Fruit fly (Drosophila melanogaster) whole organism, embryonic: ENCODE results near the gene Cad89D.

Source experiments
- Bgb ChIP-seq: fragments of 200-800 bp; sonication (Bioruptor generic); IDR thresholded peaks from 2 replicates; pipeline ENCODE4 v1.3.6; 2022; ENCODE audit warnings: missing biosample characterization, missing genetic modification characterization; ENCODE audit not compliant: partially characterized antibody
- CG10321 ChIP-seq: fragments of 200-800 bp; sonication (Bioruptor generic); IDR thresholded peaks from 2 replicates; pipeline ENCODE4 v1.3.6; 2022; ENCODE audit warnings: missing biosample characterization, missing genetic modification characterization
- CG11247 ChIP-seq: fragments of 200-800 bp; sonication (Bioruptor generic); IDR thresholded peaks from 2 replicates; pipeline ENCODE4 v1.3.6; 2022; ENCODE audit warnings: missing biosample characterization, missing genetic modification characterization
- CG12219 ChIP-seq: fragments of 200-800 bp; sonication (Bioruptor generic); optimal IDR thresholded peaks from 3 replicates; lab custom pipeline; 2018; ENCODE audit warnings: missing biosample characterization, mild to moderate bottlenecking, missing genetic modification characterization
- CG1233 ChIP-seq: fragments of 200-800 bp; sonication (Bioruptor generic); optimal IDR thresholded peaks from 4 replicates; lab custom pipeline; 2018; ENCODE audit warnings: missing biosample characterization, mild to moderate bottlenecking, missing genetic modification characterization
- CG13624 ChIP-seq: fragments of 200-800 bp; sonication (Bioruptor generic); optimal IDR thresholded peaks from 2 replicates; lab custom pipeline; 2016; ENCODE audit warnings: missing biosample characterization, missing genetic modification characterization
- CG14050 ChIP-seq: fragments of 200-800 bp; sonication (Bioruptor generic); IDR thresholded peaks from 3 replicates; pipeline ENCODE4 v1.3.6; 2022; ENCODE audit warnings: missing biosample characterization, missing genetic modification characterization
- CG15601 ChIP-seq: fragments of 200-800 bp; sonication (Bioruptor generic); optimal IDR thresholded peaks from 3 replicates; lab custom pipeline; 2019; ENCODE audit warnings: missing biosample characterization, mild to moderate bottlenecking, missing genetic modification characterization, moderate library complexity
- CG1603 ChIP-seq: fragments of 200-800 bp; sonication (Bioruptor generic); optimal IDR thresholded peaks from 2 replicates; lab custom pipeline; 2019; ENCODE audit warnings: missing biosample characterization, mild to moderate bottlenecking, missing genetic modification characterization, moderate library complexity
- CG17912 ChIP-seq: fragments of 200-800 bp; sonication (Bioruptor generic); optimal IDR thresholded peaks from 2 replicates; lab custom pipeline; 2018; ENCODE audit warnings: missing biosample characterization, mild to moderate bottlenecking, missing genetic modification characterization
- CG18011 ChIP-seq: fragments of 200-800 bp; sonication (Bioruptor generic); optimal IDR thresholded peaks from 2 replicates; lab custom pipeline; 2017; ENCODE audit warnings: missing biosample characterization, missing genetic modification characterization, mild to moderate bottlenecking, moderate library complexity, missing genotype
- CG4360 ChIP-seq: fragments of 200-800 bp; sonication (Bioruptor generic); IDR thresholded peaks from 2 replicates; pipeline ENCODE4 v1.3.6; 2022; ENCODE audit warnings: missing biosample characterization, missing genetic modification characterization
- CG4617 ChIP-seq: fragments of 200-800 bp; sonication (Bioruptor generic); optimal IDR thresholded peaks from 3 replicates; lab custom pipeline; 2016; ENCODE audit warnings: missing biosample characterization, missing genetic modification characterization, borderline replicate concordance
- CG6813 ChIP-seq: fragments of 200-800 bp; sonication (Bioruptor generic); optimal IDR thresholded peaks from 2 replicates; lab custom pipeline; 2017; ENCODE audit warnings: missing biosample characterization, missing genetic modification characterization, mild to moderate bottlenecking, moderate library complexity, missing genetic modification reagents
- CG8290 ChIP-seq, 3 experiments: fragments of 200-800 bp; sonication (Bioruptor generic); optimal IDR thresholded peaks; 2 replicates each; lab custom pipeline; 2016 to 2019; ENCODE audit warnings: missing biosample characterization in 3 of 3, missing genetic modification characterization in 3 of 3, mild to moderate bottlenecking in 2 of 3, moderate library complexity in 1 of 3
- CG8388 ChIP-seq: fragments of 200-800 bp; sonication (Bioruptor generic); optimal IDR thresholded peaks from 2 replicates; lab custom pipeline; 2019; ENCODE audit warnings: missing biosample characterization, mild to moderate bottlenecking, missing genetic modification characterization, moderate library complexity
- CG8765 ChIP-seq: fragments of 200-800 bp; sonication (Bioruptor generic); IDR thresholded peaks from 2 replicates; pipeline ENCODE4 v1.3.6; 2022; ENCODE audit warnings: missing biosample characterization, missing genetic modification characterization
- D19A ChIP-seq: fragments of 200-800 bp; optimal IDR thresholded peaks from 3 replicates; lab custom pipeline; 2019; ENCODE audit warnings: missing biosample characterization, mild to moderate bottlenecking, missing genetic modification characterization, moderate library complexity
- E2f1 ChIP-seq: fragments of 200-800 bp; sonication (Bioruptor generic); IDR thresholded peaks from 2 replicates; pipeline ENCODE4 v1.3.6; 2022; ENCODE audit warnings: missing biosample characterization, missing genetic modification characterization
- Fer1 ChIP-seq: fragments of 200-800 bp; sonication (Bioruptor generic); optimal IDR thresholded peaks from 2 replicates; lab custom pipeline; 2017; ENCODE audit warnings: missing biosample characterization, mild to moderate bottlenecking, missing genetic modification characterization
- GATAe ChIP-seq: fragments of 200-800 bp; sonication (Bioruptor generic); conservative IDR thresholded peaks from 2 replicates; pipeline ENCODE4 v1.3.6; 2022; ENCODE audit warnings: missing biosample characterization, missing genetic modification characterization
- Hmr ChIP-seq: fragments of 200-800 bp; sonication (Bioruptor generic); optimal IDR thresholded peaks from 3 replicates; lab custom pipeline; 2017; ENCODE audit warnings: mild to moderate bottlenecking, missing biosample characterization, missing genetic modification reagents, missing genetic modification characterization
- Hr51 ChIP-seq, 2 experiments: fragments of 200-800 bp; sonication (Bioruptor generic); optimal IDR thresholded peaks; 2 replicates in 1 of 2; 3 replicates in 1 of 2; lab custom pipeline; 2016 to 2018; ENCODE audit warnings: missing biosample characterization in 2 of 2, missing genetic modification characterization in 2 of 2, mild to moderate bottlenecking in 1 of 2, moderate library complexity in 1 of 2
- Kr ChIP-seq: fragments of 200-800 bp; sonication (Bioruptor generic); optimal IDR thresholded peaks from 2 replicates; lab custom pipeline; 2017; ENCODE audit warnings: missing biosample characterization, mild to moderate bottlenecking, missing genetic modification characterization
- Lim3 ChIP-seq: fragments of 200-800 bp; sonication (Bioruptor generic); IDR thresholded peaks from 2 replicates; pipeline ENCODE4 v1.3.6; 2022; ENCODE audit warnings: missing biosample characterization, missing genetic modification characterization
- MESR4 ChIP-seq: fragments of 200-800 bp; sonication (Bioruptor generic); optimal IDR thresholded peaks from 2 replicates; lab custom pipeline; 2018; ENCODE audit warnings: missing biosample characterization, mild to moderate bottlenecking, missing genetic modification characterization, moderate library complexity
- Med ChIP-seq: fragments of 200-800 bp; sonication (Bioruptor generic); peaks from one replicate; lab custom pipeline; 2016; ENCODE audit warnings: missing biosample characterization, missing genetic modification characterization, mild to moderate bottlenecking, inconsistent platforms, moderate library complexity
- Sin3A ChIP-seq: fragments of >200 bp; optimal IDR thresholded peaks from 2 replicates; lab custom pipeline; 2018
- Ssrp ChIP-seq: fragments of 200-800 bp; sonication (Bioruptor generic); optimal IDR thresholded peaks from 2 replicates; lab custom pipeline; 2018; ENCODE audit warnings: missing biosample characterization, mild to moderate bottlenecking, missing genetic modification characterization, moderate library complexity
- Trl ChIP-seq, 3 experiments: fragments of >200 bp in 2 of 3; fragments of 200-800 bp in 1 of 3; sonication (Bioruptor generic) in 1 of 3; optimal IDR thresholded peaks; 2 replicates in 1 of 3; 3 replicates in 2 of 3; lab custom pipeline; 2016 to 2017; ENCODE audit warnings: missing biosample characterization in 1 of 3, missing genetic modification characterization in 1 of 3
- ap ChIP-seq: fragments of 200-800 bp; sonication (Bioruptor generic); IDR thresholded peaks from 2 replicates; pipeline ENCODE4 v1.3.6; 2022; ENCODE audit warnings: missing biosample characterization, missing genetic modification characterization
- bcd ChIP-seq: fragments of 200-800 bp; sonication (Bioruptor generic); optimal IDR thresholded peaks from 2 replicates; lab custom pipeline; 2017; ENCODE audit warnings: missing biosample characterization, mild to moderate bottlenecking, missing genetic modification characterization
- ci ChIP-seq: fragments of 200-800 bp; sonication (Bioruptor generic); IDR thresholded peaks from 3 replicates; pipeline ENCODE4 v1.3.6; 2022; ENCODE audit warnings: missing biosample characterization, missing genetic modification characterization
- ewg ChIP-seq: fragments of 200-800 bp; sonication (Bioruptor generic); optimal IDR thresholded peaks from 3 replicates; lab custom pipeline; 2017; ENCODE audit warnings: mild to moderate bottlenecking, missing biosample characterization, missing genetic modification reagents, missing genetic modification characterization
- gcm ChIP-seq: fragments of 200-800 bp; sonication (Bioruptor generic); optimal IDR thresholded peaks from 2 replicates; lab custom pipeline; 2019; ENCODE audit warnings: missing biosample characterization, mild to moderate bottlenecking, missing genetic modification characterization, moderate library complexity
- hkb ChIP-seq, 2 experiments: fragments of 200-800 bp in 1 of 2; fragments of >200 bp in 1 of 2; sonication (Bioruptor generic) in 1 of 2; IDR thresholded peaks in 1 of 2; optimal IDR thresholded peaks in 1 of 2; 2 replicates each; pipeline versions ENCODE4 v1.3.6 to Lab custom; 2017 to 2022; ENCODE audit warnings: missing biosample characterization in 1 of 2, missing genetic modification characterization in 1 of 2
- otp ChIP-seq: fragments of 200-800 bp; sonication (Bioruptor generic); IDR thresholded peaks from 3 replicates; pipeline ENCODE4, ENCODE4 v1.3.6; 2022; ENCODE audit warnings: missing biosample characterization, missing genetic modification characterization
- phol ChIP-seq: fragments of 200-800 bp; sonication (Bioruptor generic); optimal IDR thresholded peaks from 3 replicates; lab custom pipeline; 2018; ENCODE audit warnings: missing biosample characterization, mild to moderate bottlenecking, missing genetic modification characterization, moderate library complexity
- row ChIP-seq: fragments of 200-800 bp; sonication (Bioruptor generic); IDR thresholded peaks from 3 replicates; pipeline ENCODE4 v1.3.6; 2022; ENCODE audit warnings: missing biosample characterization, missing genetic modification characterization
- sd ChIP-seq: fragments of 200-800 bp; sonication (Bioruptor generic); optimal IDR thresholded peaks from 3 replicates; lab custom pipeline; 2018; ENCODE audit warnings: missing biosample characterization, mild to moderate bottlenecking, missing genetic modification characterization, moderate library complexity
- sna ChIP-seq: fragments of 200-800 bp; sonication (Bioruptor generic); IDR thresholded peaks from 2 replicates; pipeline ENCODE4 v1.3.6; 2022; ENCODE audit warnings: missing biosample characterization, missing genetic modification characterization; ENCODE audit not compliant: partially characterized antibody
- sug ChIP-seq: fragments of 200-800 bp; optimal IDR thresholded peaks from 2 replicates; lab custom pipeline; 2019; ENCODE audit warnings: missing biosample characterization, mild to moderate bottlenecking, missing genetic modification characterization, moderate library complexity
- tin ChIP-seq: fragments of 200-800 bp; sonication (Bioruptor generic); optimal IDR thresholded peaks from 3 replicates; lab custom pipeline; 2016; ENCODE audit warnings: missing biosample characterization, missing genetic modification characterization
- zfh2 ChIP-seq: fragments of 200-800 bp; sonication (Bioruptor generic); optimal IDR thresholded peaks from 2 replicates; lab custom pipeline; 2016; ENCODE audit warnings: missing biosample characterization, missing genetic modification characterization

Gene Cad89D

DNA sequence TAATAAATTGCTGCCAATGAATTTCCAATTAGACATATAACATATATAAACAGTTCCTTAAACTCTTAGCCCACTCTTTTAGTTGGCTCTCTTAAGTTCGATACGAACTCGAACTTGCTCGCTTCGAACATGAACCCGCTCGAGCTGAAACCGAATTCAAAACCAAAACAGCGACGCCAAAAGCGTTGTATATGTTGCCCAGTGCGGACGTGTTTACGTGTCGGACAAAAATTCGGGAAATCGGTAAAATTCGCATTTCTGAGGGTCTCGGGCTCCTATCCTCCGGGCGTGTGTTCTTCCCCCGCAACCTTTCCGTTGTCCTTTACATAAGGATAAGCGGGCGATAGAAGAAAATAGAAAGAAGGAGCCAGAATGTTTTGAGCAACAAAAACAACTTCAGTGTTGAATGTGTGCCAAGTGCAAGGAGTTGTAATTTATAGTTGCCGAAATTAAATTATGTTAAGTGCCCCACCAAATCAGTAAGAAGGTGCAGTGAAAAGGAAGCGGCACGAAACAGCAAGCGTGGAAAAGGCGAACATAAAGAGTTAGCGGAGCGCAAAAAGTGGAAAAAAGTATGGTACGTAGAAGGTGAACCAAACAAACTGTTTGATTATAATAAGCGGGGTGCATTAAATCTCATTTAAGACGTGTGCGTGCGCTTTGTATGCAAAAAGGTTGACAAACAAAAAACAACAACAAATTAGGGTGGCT is 7.5 kb upstream of the Cad89D start, which contains the start of gene CG42342 (continued):
- no peak for TF ChIP-seq zfh2 (GFP tag; lab: Kevin White, UChicago)
- no peak for TF ChIP-seq sug (tag; lab: Kevin White, UChicago)
- TF ChIP-seq CG14050 (GFP tag; lab: Robert Waterston, UW), result no peak
- TF ChIP-seq sd (tag; lab: Kevin White, UChicago), result no peak
- peak; percentile 6 for TF ChIP-seq Fer1 (GFP tag; lab: Kevin White, UChicago)
- peak; percentile 27 to 48 for TF ChIP-seq Trl (optimal IDR thresholded peaks at IDR 0.05; lab: Kevin White, UChicago)
- no peak for TF ChIP-seq Trl (GFP tag; optimal IDR thresholded peaks at IDR 0.05; lab: Kevin White, UChicago)
- TF ChIP-seq D19A (tag; lab: Kevin White, UChicago), result peak; percentile 3
- no peak for TF ChIP-seq Hr51 (GFP tag; optimal IDR thresholded peaks at IDR 0.05; lab: Kevin White, UChicago)
- no peak for TF ChIP-seq CG8290 (GFP tag; optimal IDR thresholded peaks at IDR 0.05; lab: Kevin White, UChicago)
- TF ChIP-seq CG8290 (tag; optimal IDR thresholded peaks at IDR 0.05; lab: Kevin White, UChicago), result peak in 1 of 2 experiments; percentile 40
- 0 out of 3 replicates have a peak, but pooled peaks have one; percentile 6 for TF ChIP-seq ci (GFP tag; lab: Robert Waterston, UW)
- peak; percentile 38 for TF ChIP-seq gcm (GFP tag; lab: Kevin White, UChicago)
- TF ChIP-seq Lim3, result no peak
- no peak for TF ChIP-seq ewg
- TF ChIP-seq ap (GFP tag; lab: Robert Waterston, UW), result no peak
- no peak for TF ChIP-seq CG12219 (GFP tag; lab: Kevin White, UChicago)
- TF ChIP-seq CG11247 (GFP tag; lab: Robert Waterston, UW), result no peak
- 0 out of 3 replicates have a peak, but pooled peaks have one; percentile 14 for TF ChIP-seq otp (GFP tag; lab: Robert Waterston, UW)
- TF ChIP-seq Bgb (GFP tag; lab: Robert Waterston, UW), result peak; percentile 45; the same call in 1 of the 2 replicates
- TF ChIP-seq Med, result peak; percentile 75

DNA sequence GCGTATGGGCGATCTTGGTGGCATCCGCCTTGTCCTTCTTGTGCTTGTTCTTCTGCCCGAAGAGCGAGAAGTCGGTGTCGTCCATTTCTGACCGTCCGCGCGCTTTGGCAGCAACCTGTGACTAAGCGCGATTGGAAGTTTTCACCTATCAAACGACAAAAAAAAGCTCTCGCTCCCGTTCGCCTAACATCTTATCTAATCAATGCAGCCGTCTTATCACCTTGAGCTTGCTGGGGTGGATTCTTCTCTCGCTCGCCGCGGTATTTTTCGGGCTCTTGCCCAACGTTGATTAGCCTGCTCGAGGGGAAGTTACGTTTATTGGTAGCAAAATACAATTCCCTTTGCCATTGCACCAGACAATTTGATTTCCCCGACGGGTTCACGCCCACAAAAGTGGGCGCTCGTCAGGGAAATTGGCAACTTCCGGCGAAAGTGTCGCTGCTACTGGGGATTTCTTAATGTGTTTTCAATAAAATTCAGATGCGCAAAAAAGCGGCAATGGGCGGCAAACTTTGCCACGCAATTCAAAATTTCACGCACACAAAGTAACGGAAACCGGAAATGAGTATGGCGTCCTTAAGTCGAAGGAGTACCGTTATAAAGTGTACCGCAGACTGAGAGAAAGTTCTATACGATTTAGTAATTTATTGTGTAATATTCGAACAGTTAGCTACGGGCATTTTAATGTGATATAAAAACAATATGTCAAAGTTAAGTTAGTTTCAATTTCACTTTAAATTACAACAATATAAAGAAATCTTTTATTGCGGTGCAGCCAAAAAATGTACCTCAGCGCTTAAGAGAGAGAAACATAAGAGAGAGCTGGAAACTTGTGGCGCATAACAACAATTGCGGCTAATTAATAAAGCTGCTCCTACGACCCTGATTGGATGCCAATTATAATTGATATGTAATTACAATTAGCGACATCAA is 6.0 kb upstream of the Cad89D start, which contains the start of gene Decay:
TSS of gene Decay (minus strand) at position 132 of the 933 bp plus-strand sequence.
- TF ChIP-seq CG15601 (tag; lab: Kevin White, UChicago), result no peak
- TF ChIP-seq CG18011, result no peak
- no peak for TF ChIP-seq E2f1 (GFP tag; lab: Robert Waterston, UW)
- no peak for TF ChIP-seq Sin3A (lab: Kevin White, UChicago)
- TF ChIP-seq MESR4, result no peak
- no peak for TF ChIP-seq CG8765 (GFP tag; lab: Robert Waterston, UW)
- TF ChIP-seq CG6813 (GFP tag; lab: Kevin White, UChicago), result no peak
- peak; percentile 17 for TF ChIP-seq CG8388 (GFP tag; lab: Kevin White, UChicago)
- TF ChIP-seq CG4360 (GFP tag; lab: Robert Waterston, UW), result no peak
- no peak for TF ChIP-seq CG1233 (GFP tag; lab: Kevin White, UChicago)
- peak; percentile 22 for TF ChIP-seq phol (tag; lab: Kevin White, UChicago)
- no peak for TF ChIP-seq hkb (optimal IDR thresholded peaks at IDR 0.05; lab: Kevin White, UChicago)
- peak; percentile 47; the same call in 1 of the 2 replicates for TF ChIP-seq hkb (GFP tag; IDR thresholded peaks at IDR 0.05; lab: Robert Waterston, UW)
- TF ChIP-seq CG4617 (GFP tag; lab: Kevin White, UChicago), result no peak
- TF ChIP-seq Kr (GFP tag; lab: Kevin White, UChicago), result no peak
- no peak for TF ChIP-seq CG17912 (GFP tag; lab: Kevin White, UChicago)
- peak; percentile 13 for TF ChIP-seq CG1603
- peak; percentile 26 for TF ChIP-seq Hmr (GFP tag; lab: Kevin White, UChicago)
- peak; percentile 9 for TF ChIP-seq CG13624 (GFP tag; lab: Kevin White, UChicago)
- TF ChIP-seq CG10321 (GFP tag; lab: Robert Waterston, UW), result no peak
- no peak for TF ChIP-seq bcd
- TF ChIP-seq row, result peak; percentile 23; the same call in 1 of the 3 replicates
- TF ChIP-seq GATAe (GFP tag; lab: Robert Waterston, UW), result peak; percentile 75
- no peak for TF ChIP-seq Ssrp (tag; lab: Kevin White, UChicago)
- TF ChIP-seq sna (GFP tag; lab: Robert Waterston, UW), result 0 out of 2 replicates have a peak, but pooled peaks have one; percentile 22
- no peak for TF ChIP-seq tin (GFP tag; lab: Kevin White, UChicago)
